Fruit fly (Drosophila melanogaster) whole organism, embryonic: ENCODE measurements around the gene CG44040.

Experiments
- Asciz ChIP-seq: fragments of 200-800 bp; sonication (Bioruptor generic); optimal IDR thresholded peaks from 2 replicates; lab custom pipeline; 2017; ENCODE audit warnings: missing biosample characterization, mild to moderate bottlenecking, missing genetic modification characterization, missing genetic modification reagents
- Atf3 ChIP-seq: fragments of 200-800 bp; sonication (Bioruptor generic); optimal IDR thresholded peaks from 3 replicates; lab custom pipeline; 2016; ENCODE audit warnings: missing biosample characterization, missing genetic modification characterization
- B-H2 ChIP-seq: fragments of 200-800 bp; sonication (Bioruptor generic); optimal IDR thresholded peaks from 2 replicates; lab custom pipeline; 2018; ENCODE audit warnings: missing biosample characterization, mild to moderate bottlenecking, missing genetic modification characterization
- Bgb ChIP-seq: fragments of 200-800 bp; sonication (Bioruptor generic); IDR thresholded peaks from 2 replicates; pipeline ENCODE4 v1.3.6; 2022; ENCODE audit warnings: missing biosample characterization, missing genetic modification characterization; ENCODE audit not compliant: partially characterized antibody
- CG11504 ChIP-seq: fragments of 200-800 bp; sonication (Bioruptor generic); optimal IDR thresholded peaks from 3 replicates; lab custom pipeline; 2019; ENCODE audit warnings: missing biosample characterization, mild to moderate bottlenecking, missing genetic modification characterization, moderate library complexity
- CG12155 ChIP-seq: fragments of 200-800 bp; sonication (Bioruptor generic); optimal IDR thresholded peaks from 3 replicates; lab custom pipeline; 2016; ENCODE audit warnings: missing biosample characterization, missing genetic modification characterization
- CG12391 ChIP-seq: fragments of 200-800 bp; sonication (Bioruptor generic); optimal IDR thresholded peaks from 3 replicates; lab custom pipeline; 2018; ENCODE audit warnings: missing biosample characterization, mild to moderate bottlenecking, missing genetic modification characterization, moderate library complexity
- CG13123 ChIP-seq: fragments of 200-800 bp; sonication (Bioruptor generic); optimal IDR thresholded peaks from 2 replicates; lab custom pipeline; 2016; ENCODE audit warnings: missing biosample characterization, missing genetic modification characterization
- CG2875 ChIP-seq: fragments of 200-800 bp; sonication (Bioruptor generic); optimal IDR thresholded peaks from 2 replicates; lab custom pipeline; 2017; ENCODE audit warnings: missing biosample characterization, mild to moderate bottlenecking, missing genetic modification characterization, missing genetic modification reagents
- CG33213 ChIP-seq: fragments of 200-800 bp; sonication (Bioruptor generic); optimal IDR thresholded peaks from 3 replicates; lab custom pipeline; 2016; ENCODE audit warnings: missing biosample characterization, missing genetic modification characterization
- CG4282 ChIP-seq: fragments of 200-800 bp; sonication (Bioruptor generic); optimal IDR thresholded peaks from 2 replicates; lab custom pipeline; 2016; ENCODE audit warnings: missing biosample characterization, missing genetic modification characterization
- CG6654 ChIP-seq: fragments of 200-800 bp; sonication (Bioruptor generic); optimal IDR thresholded peaks from 2 replicates; lab custom pipeline; 2017; ENCODE audit warnings: missing biosample characterization, mild to moderate bottlenecking, missing genetic modification characterization
- CG7357 ChIP-seq: fragments of 200-800 bp; sonication (Bioruptor generic); IDR thresholded peaks from 3 replicates; pipeline ENCODE4 v1.3.6; 2022; ENCODE audit warnings: missing biosample characterization, missing genetic modification characterization
- CG7745 ChIP-seq: fragments of 200-800 bp; sonication (Bioruptor generic); optimal IDR thresholded peaks from 2 replicates; lab custom pipeline; 2018; ENCODE audit warnings: missing biosample characterization, mild to moderate bottlenecking, missing genetic modification characterization, moderate library complexity
- CG7786 ChIP-seq: fragments of 200-800 bp; sonication (Bioruptor generic); optimal IDR thresholded peaks from 2 replicates; lab custom pipeline; 2016; ENCODE audit warnings: missing biosample characterization, missing genetic modification characterization
- CG9609 ChIP-seq: fragments of 200-800 bp; sonication (Bioruptor generic); optimal IDR thresholded peaks from 3 replicates; lab custom pipeline; 2016; ENCODE audit warnings: missing biosample characterization, missing genetic modification characterization
- CG9727 ChIP-seq: fragments of 200-800 bp; sonication (Bioruptor generic); optimal IDR thresholded peaks from 3 replicates; lab custom pipeline; 2017; ENCODE audit warnings: missing biosample characterization, mild to moderate bottlenecking, missing genetic modification characterization
- CG9876 ChIP-seq: fragments of 200-800 bp; sonication (Bioruptor generic); optimal IDR thresholded peaks from 2 replicates; lab custom pipeline; 2016; ENCODE audit warnings: missing biosample characterization, missing genetic modification characterization
- CG9932 ChIP-seq: fragments of 200-800 bp; sonication (Bioruptor generic); IDR thresholded peaks from 2 replicates; pipeline ENCODE4 v1.3.6; 2022; ENCODE audit warnings: missing biosample characterization, missing genetic modification characterization
- Chrac-16 ChIP-seq: fragments of 200-800 bp; sonication (Bioruptor generic); optimal IDR thresholded peaks from 3 replicates; lab custom pipeline; 2016; ENCODE audit warnings: missing biosample characterization, missing genetic modification characterization
- Doc2 ChIP-seq: fragments of 200-800 bp; sonication (Bioruptor generic); IDR thresholded peaks from 2 replicates; pipeline ENCODE4 v1.3.6; 2022; ENCODE audit warnings: missing biosample characterization, missing genetic modification characterization
- E2f1 ChIP-seq: fragments of 200-800 bp; sonication (Bioruptor generic); IDR thresholded peaks from 2 replicates; pipeline ENCODE4 v1.3.6; 2022; ENCODE audit warnings: missing biosample characterization, missing genetic modification characterization
- H15 ChIP-seq: fragments of 200-800 bp; sonication (Bioruptor generic); IDR thresholded peaks from 3 replicates; pipeline ENCODE4 v1.3.6; 2022; ENCODE audit warnings: missing biosample characterization, missing genetic modification characterization
- HmgZ ChIP-seq: fragments of 200-800 bp; sonication (Bioruptor generic); optimal IDR thresholded peaks from 2 replicates; lab custom pipeline; 2018; ENCODE audit warnings: missing biosample characterization, mild to moderate bottlenecking, missing genetic modification characterization
- Jarid2 ChIP-seq: fragments of 200-800 bp; sonication (Bioruptor generic); optimal IDR thresholded peaks from 3 replicates; lab custom pipeline; 2017; ENCODE audit warnings: mild to moderate bottlenecking, missing biosample characterization, missing genetic modification reagents, missing genetic modification characterization
- Kr ChIP-seq: fragments of 200-800 bp; sonication (Bioruptor generic); optimal IDR thresholded peaks from 2 replicates; lab custom pipeline; 2017; ENCODE audit warnings: missing biosample characterization, mild to moderate bottlenecking, missing genetic modification characterization
- MTF-1 ChIP-seq: fragments of 200-800 bp; sonication (Bioruptor generic); optimal IDR thresholded peaks from 2 replicates; lab custom pipeline; 2018; ENCODE audit warnings: missing biosample characterization, mild to moderate bottlenecking, missing genetic modification characterization, borderline replicate concordance
- Neu2 ChIP-seq: fragments of 200-800 bp; sonication (Bioruptor generic); optimal IDR thresholded peaks from 3 replicates; lab custom pipeline; 2016; ENCODE audit warnings: missing biosample characterization, missing genetic modification characterization, borderline replicate concordance
- Opbp ChIP-seq: fragments of 200-800 bp; sonication (Bioruptor generic); IDR thresholded peaks from 3 replicates; pipeline ENCODE4 v1.3.6; 2022; ENCODE audit warnings: missing biosample characterization, missing genetic modification characterization; ENCODE audit not compliant: partially characterized antibody
- Sry-β ChIP-seq: fragments of 200-800 bp; sonication (Bioruptor generic); optimal IDR thresholded peaks from 2 replicates; lab custom pipeline; 2018; ENCODE audit warnings: missing biosample characterization, mild to moderate bottlenecking, missing genetic modification characterization, moderate library complexity
- Taf1 ChIP-seq: fragments of 200-800 bp; sonication (Bioruptor generic); IDR thresholded peaks from 2 replicates; pipeline ENCODE4 v1.3.6; 2022; ENCODE audit warnings: missing biosample characterization, missing genetic modification characterization
- bbx ChIP-seq: fragments of 200-800 bp; sonication (Bioruptor generic); IDR thresholded peaks from 2 replicates; pipeline ENCODE4 v1.3.6; 2022; ENCODE audit warnings: missing biosample characterization, missing genetic modification characterization; ENCODE audit not compliant: partially characterized antibody
- bowl ChIP-seq: fragments of 200-800 bp; sonication (Bioruptor generic); IDR thresholded peaks from 2 replicates; pipeline ENCODE4 v1.3.6; 2022; ENCODE audit warnings: missing biosample characterization, missing genetic modification characterization
- caup ChIP-seq: fragments of 200-800 bp; sonication (Bioruptor generic); optimal IDR thresholded peaks from 3 replicates; lab custom pipeline; 2017; ENCODE audit warnings: missing biosample characterization, mild to moderate bottlenecking, missing genetic modification characterization, moderate library complexity; ENCODE audit not compliant: severe bottlenecking
- crol ChIP-seq: fragments of 200-800 bp; sonication (Bioruptor generic); IDR thresholded peaks from 2 replicates; pipeline ENCODE4 v1.3.6; 2022; ENCODE audit warnings: missing biosample characterization, missing genetic modification characterization
- dmrt11E ChIP-seq: fragments of 200-800 bp; sonication (Bioruptor generic); optimal IDR thresholded peaks from 3 replicates; lab custom pipeline; 2018; ENCODE audit warnings: missing biosample characterization, mild to moderate bottlenecking, missing genetic modification characterization, moderate library complexity
- eve ChIP-seq, 2 experiments: fragments of >200 bp; optimal IDR thresholded peaks; 2 replicates each; lab custom pipeline; 2017; ENCODE audit warnings: missing biosample characterization in 2 of 2, missing genetic modification characterization in 2 of 2
- fd3F ChIP-seq: fragments of 200-800 bp; sonication (Bioruptor generic); optimal IDR thresholded peaks from 2 replicates; lab custom pipeline; 2018; ENCODE audit warnings: missing biosample characterization, mild to moderate bottlenecking, missing genetic modification characterization, moderate library complexity
- hkb ChIP-seq, 2 experiments: fragments of 200-800 bp in 1 of 2; fragments of >200 bp in 1 of 2; sonication (Bioruptor generic) in 1 of 2; IDR thresholded peaks in 1 of 2; optimal IDR thresholded peaks in 1 of 2; 2 replicates each; pipeline versions ENCODE4 v1.3.6 to Lab custom; 2017 to 2022; ENCODE audit warnings: missing biosample characterization in 1 of 2, missing genetic modification characterization in 1 of 2
- knrl ChIP-seq: fragments of 200-800 bp; sonication (Bioruptor generic); IDR thresholded peaks from 3 replicates; pipeline ENCODE4 v1.3.6; 2022; ENCODE audit warnings: missing biosample characterization, missing genetic modification characterization; ENCODE audit not compliant: partially characterized antibody
- lilli ChIP-seq: fragments of 200-800 bp; sonication (Bioruptor generic); optimal IDR thresholded peaks from 3 replicates; lab custom pipeline; 2016; ENCODE audit warnings: missing biosample characterization, missing genetic modification characterization
- p53 ChIP-seq: fragments of 200-800 bp; sonication (Bioruptor generic); optimal IDR thresholded peaks from 2 replicates; lab custom pipeline; 2016; ENCODE audit warnings: missing biosample characterization, missing genetic modification characterization
- ro ChIP-seq: fragments of 200-800 bp; sonication (Bioruptor generic); IDR thresholded peaks from 2 replicates; pipeline ENCODE4 v1.3.6; 2022; ENCODE audit warnings: missing biosample characterization, missing genetic modification characterization
- scrt ChIP-seq: fragments of 200-800 bp; sonication (Bioruptor generic); optimal IDR thresholded peaks from 2 replicates; lab custom pipeline; 2018; ENCODE audit warnings: missing biosample characterization, mild to moderate bottlenecking, missing genetic modification characterization, moderate library complexity
- sim ChIP-seq: fragments of 200-800 bp; sonication (Bioruptor generic); IDR thresholded peaks from 2 replicates; pipeline ENCODE4 v1.3.6; 2022; ENCODE audit warnings: missing biosample characterization, missing genetic modification characterization
- sqz ChIP-seq: fragments of 200-800 bp; sonication (Bioruptor generic); optimal IDR thresholded peaks from 3 replicates; lab custom pipeline; 2018; ENCODE audit warnings: missing biosample characterization, mild to moderate bottlenecking, missing genetic modification characterization
- ttk ChIP-seq: fragments of 200-800 bp; sonication (Bioruptor generic); IDR thresholded peaks from 2 replicates; pipeline ENCODE4 v2.1.2; 2022; ENCODE audit warnings: missing biosample characterization, missing genetic modification characterization
- zen ChIP-seq: fragments of 200-800 bp; sonication (Bioruptor generic); optimal IDR thresholded peaks from 3 replicates; lab custom pipeline; 2018; ENCODE audit warnings: missing biosample characterization, mild to moderate bottlenecking, missing genetic modification characterization, moderate library complexity

Gene CG44040

DNA sequence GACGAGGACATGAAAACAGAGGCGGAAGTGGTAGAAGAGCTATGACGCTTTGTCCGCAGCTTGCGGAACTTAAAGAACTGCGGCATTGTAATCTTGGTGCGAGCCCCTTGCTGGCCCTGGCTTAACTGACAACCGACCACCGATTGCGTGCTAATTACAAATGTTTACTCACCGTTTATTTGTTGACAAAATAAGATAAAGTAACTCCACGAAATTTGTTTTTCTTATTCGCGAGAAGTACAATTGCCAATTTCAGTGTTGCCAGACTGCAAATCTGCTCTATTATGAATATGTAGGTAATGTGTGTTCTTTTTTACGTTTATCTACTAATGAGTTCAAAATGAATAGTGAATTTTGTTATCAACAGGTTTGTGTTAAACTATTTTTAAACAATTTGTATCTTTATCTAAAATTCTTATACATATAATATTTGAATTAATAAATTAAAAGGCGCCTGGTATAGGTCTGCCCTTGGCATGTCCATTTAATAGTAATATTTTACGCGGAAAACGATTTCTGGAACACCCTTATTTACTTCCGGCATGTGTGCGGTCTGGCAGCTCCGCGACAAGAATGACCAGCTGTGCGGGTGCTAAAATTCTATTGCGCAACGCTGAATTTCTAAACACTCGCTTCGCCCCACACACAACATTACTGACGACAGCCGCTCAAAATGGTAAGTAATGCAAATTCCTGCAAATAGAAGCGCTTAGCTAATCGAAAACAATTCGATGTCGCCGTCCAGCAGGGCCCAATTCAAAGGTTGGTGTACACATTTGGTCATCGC is 36.7 kb downstream of the CG44040 start, which contains the start of the genes Atg4b and Hibch (continued):
- no peak for TF ChIP-seq crol (GFP tag; lab: Robert Waterston, UW)
- TF ChIP-seq ttk (GFP tag; lab: Robert Waterston, UW) = peak; percentile 67
- TF ChIP-seq Kr (GFP tag; lab: Kevin White, UChicago) = no peak
- peak; percentile 78 for TF ChIP-seq scrt
- TF ChIP-seq p53 (GFP tag; lab: Kevin White, UChicago) = no peak
- TF ChIP-seq zen (tag; lab: Kevin White, UChicago) = peak; percentile 91
- TF ChIP-seq caup = peak; percentile 82
- TF ChIP-seq eve (GFP tag; optimal IDR thresholded peaks at IDR 0.05; lab: Kevin White, UChicago) = no peak
- no peak for TF ChIP-seq CG7745 (tag; lab: Kevin White, UChicago)
- TF ChIP-seq sqz = no peak
- TF ChIP-seq CG9727 (GFP tag; lab: Kevin White, UChicago) = peak; percentile 82
- no peak for TF ChIP-seq Asciz (GFP tag; lab: Kevin White, UChicago)
- TF ChIP-seq knrl (GFP tag; lab: Robert Waterston, UW) = 0 out of 3 replicates have a peak, but pooled peaks have one; percentile 20
- peak; percentile 48 for TF ChIP-seq Sry-β (GFP tag; lab: Kevin White, UChicago)
- TF ChIP-seq CG4282 (GFP tag; lab: Kevin White, UChicago) = no peak
- TF ChIP-seq CG6654 (GFP tag; lab: Kevin White, UChicago) = peak; percentile 63
- no peak for TF ChIP-seq hkb (optimal IDR thresholded peaks at IDR 0.05; lab: Kevin White, UChicago)
- peak; percentile 57; the same call in 1 of the 2 replicates for TF ChIP-seq hkb (GFP tag; IDR thresholded peaks at IDR 0.05; lab: Robert Waterston, UW)
- TF ChIP-seq CG9609 (GFP tag; lab: Kevin White, UChicago) = peak; percentile 1
- TF ChIP-seq Neu2 (GFP tag; lab: Kevin White, UChicago) = no peak
- peak; percentile 20; the same call in 1 of the 2 replicates for TF ChIP-seq ro (GFP tag; lab: Robert Waterston, UW)
- TF ChIP-seq MTF-1 (GFP tag; lab: Kevin White, UChicago) = peak; percentile 27
- TF ChIP-seq CG33213 = no peak
- no peak for TF ChIP-seq CG7786
- peak; percentile 74 for TF ChIP-seq lilli (GFP tag; lab: Kevin White, UChicago)
- TF ChIP-seq CG7357 (GFP tag; lab: Robert Waterston, UW) = peak; percentile 68
- TF ChIP-seq CG9876 (GFP tag; lab: Kevin White, UChicago) = no peak
- no peak for TF ChIP-seq Bgb (GFP tag; lab: Robert Waterston, UW)
- peak; percentile 73; the same call in 2 of the 3 replicates for TF ChIP-seq H15 (GFP tag; lab: Robert Waterston, UW)
- peak; percentile 77 for TF ChIP-seq HmgZ
- no peak for TF ChIP-seq sim (GFP tag; lab: Robert Waterston, UW)
- no peak for TF ChIP-seq Atf3
- TF ChIP-seq CG12155 = peak; percentile 82
- peak; percentile 68 for TF ChIP-seq E2f1 (GFP tag; lab: Robert Waterston, UW)
- peak; percentile 79 for TF ChIP-seq fd3F (GFP tag; lab: Kevin White, UChicago)
- no peak for TF ChIP-seq CG11504
- peak; percentile 61; the same call in 1 of the 2 replicates for TF ChIP-seq Taf1 (GFP tag; lab: Robert Waterston, UW)
- TF ChIP-seq CG12391 (tag; lab: Kevin White, UChicago) = peak; percentile 90
- TF ChIP-seq Doc2 (GFP tag; lab: Robert Waterston, UW) = no peak
- TF ChIP-seq Opbp (GFP tag; lab: Robert Waterston, UW) = no peak
- TF ChIP-seq dmrt11E = peak; percentile 78
- peak; percentile 88 for TF ChIP-seq B-H2
- TF ChIP-seq bbx (GFP tag; lab: Robert Waterston, UW) = peak; percentile 39; the same call in 1 of the 2 replicates
- TF ChIP-seq CG2875 (GFP tag; lab: Kevin White, UChicago) = no peak
- peak; percentile 79 for TF ChIP-seq Chrac-16 (GFP tag; lab: Kevin White, UChicago)
- TF ChIP-seq CG9932 (GFP tag; lab: Robert Waterston, UW) = peak; percentile 94
- TF ChIP-seq CG13123 (GFP tag; lab: Kevin White, UChicago) = peak; percentile 63
- TF ChIP-seq bowl (GFP tag; lab: Robert Waterston, UW) = no peak
- TF ChIP-seq Jarid2 (GFP tag; lab: Kevin White, UChicago) = no peak
